ENCODE assay signal across 2 worm cellular contexts in genomic region chrV:4432196-4432595, ce11.
TF ChIP-seq lines count a peak whose summit lies in the region.
"Not testable (repeated sequence)": the region's sequence is repeated elsewhere in the genome, so short reads cannot be mapped to it uniquely, and the experiment has no call there.

No protein-coding gene starts in this region.

TF ChIP-seq in whole organism, L4 larva, 104 proteins besides CTCF, POLR2A, EP300 and RAD21:
- TF ChIP-seq set-16 (GFP tag; IDR thresholded peaks at IDR 0.05; lab: Robert Waterston, UW) (peak; percentile 46; the same call in 1 of the 2 replicates), unc-62 (GFP tag; optimal IDR thresholded peaks at IDR 0.05 in 1 of 2; lab: Kevin White, UChicago) (peak in 1 of 2 experiments; percentile 22)
- not testable (repeated sequence) for TF ChIP-seq unc-62 (tag; optimal IDR thresholded peaks at IDR 0.05; lab: Kevin White, UChicago)

TF ChIP-seq in whole organism, young adult, 124 proteins besides CTCF, POLR2A, EP300 and RAD21:
- TF ChIP-seq egrh-3 (GFP tag; IDR thresholded peaks at IDR 0.05; lab: Robert Waterston, UW) (peak; percentile 93), zfh-2 (GFP tag; conservative IDR thresholded peaks at IDR 0.05; lab: Robert Waterston, UW) (peak; percentile 55)
